Fruit fly (Drosophila melanogaster) whole organism, wandering third instar larva: ENCODE results near the gene CG7320.

Experiments
- Abd-B ChIP-seq: fragments of >200 bp; optimal IDR thresholded peaks from 2 replicates; lab custom pipeline; 2017; ENCODE audit warnings: missing biosample characterization, missing genetic modification characterization
- CG32264 ChIP-seq: fragments of 200-800 bp; sonication (Bioruptor generic); optimal IDR thresholded peaks from 2 replicates; lab custom pipeline; 2016; ENCODE audit warnings: missing biosample characterization, missing genetic modification characterization
- CG9705 ChIP-seq: fragments of 200-800 bp; sonication (Bioruptor generic); optimal IDR thresholded peaks from 2 replicates; lab custom pipeline; 2018; ENCODE audit warnings: missing biosample characterization, mild to moderate bottlenecking, missing genetic modification characterization
- CrebA ChIP-seq: fragments of 200-800 bp; sonication (Bioruptor generic); optimal IDR thresholded peaks from 2 replicates; lab custom pipeline; 2016; ENCODE audit warnings: missing biosample characterization, mild to moderate bottlenecking, missing genetic modification characterization, borderline replicate concordance
- Dfd ChIP-seq: fragments of >200 bp; optimal IDR thresholded peaks from 2 replicates; lab custom pipeline; 2017; ENCODE audit warnings: missing biosample characterization, missing genetic modification characterization
- Dif ChIP-seq: fragments of 200-275, 200-300 bp; sonication (Bioruptor generic); optimal IDR thresholded peaks from 2 replicates; lab custom pipeline; 2018; ENCODE audit warnings: missing biosample characterization, missing genetic modification characterization; ENCODE audit not compliant: partially characterized antibody
- GATAd ChIP-seq: sonication (Bioruptor generic); optimal IDR thresholded peaks from 2 replicates; lab custom pipeline; 2016; ENCODE audit warnings: missing biosample characterization, missing genetic modification characterization
- HLH106 ChIP-seq: fragments of 200-800 bp; optimal IDR thresholded peaks from 3 replicates; lab custom pipeline; 2019; ENCODE audit warnings: missing biosample characterization, mild to moderate bottlenecking, missing genetic modification characterization, moderate library complexity
- Hnf4 ChIP-seq: fragments of 200-800 bp; sonication (Bioruptor generic); optimal IDR thresholded peaks from 2 replicates; lab custom pipeline; 2016; ENCODE audit warnings: missing biosample characterization, mild to moderate bottlenecking, missing genetic modification characterization
- Hr78 ChIP-seq: fragments of >200 bp; optimal IDR thresholded peaks from 2 replicates; lab custom pipeline; 2017; ENCODE audit warnings: missing biosample characterization, missing genetic modification characterization
- Hr83 ChIP-seq: fragments of 200-300 bp; sonication (Bioruptor generic); optimal IDR thresholded peaks from 2 replicates; lab custom pipeline; 2016; ENCODE audit warnings: missing biosample characterization, mild to moderate bottlenecking, missing genetic modification characterization, moderate library complexity; ENCODE audit not compliant: poor library complexity, severe bottlenecking
- Jra ChIP-seq: sonication (Bioruptor generic); optimal IDR thresholded peaks from 2 replicates; lab custom pipeline; 2016; ENCODE audit warnings: missing biosample characterization, missing genetic modification characterization
- Mio ChIP-seq: sonication (Bioruptor generic); optimal IDR thresholded peaks from 2 replicates; lab custom pipeline; 2016; ENCODE audit warnings: missing biosample characterization, missing genetic modification characterization
- Myc ChIP-seq: fragments of >200 bp; optimal IDR thresholded peaks from 2 replicates; lab custom pipeline; 2017
- N ChIP-seq: fragments of >200 bp; optimal IDR thresholded peaks from 2 replicates; lab custom pipeline; 2018; ENCODE audit warnings: missing biosample characterization, missing external identifiers, missing genetic modification characterization
- OdsH ChIP-seq: fragments of 200-800 bp; sonication (Bioruptor generic); optimal IDR thresholded peaks from 2 replicates; lab custom pipeline; 2016; ENCODE audit warnings: missing biosample characterization, mild to moderate bottlenecking, missing genetic modification characterization
- Rel ChIP-seq, 2 experiments: fragments of 200-800 bp; sonication (Bioruptor generic) in 1 of 2; optimal IDR thresholded peaks; 2 replicates in 1 of 2; 3 replicates in 1 of 2; lab custom pipeline; 2016 to 2019; ENCODE audit warnings: mild to moderate bottlenecking in 2 of 2, missing biosample characterization in 2 of 2, missing genetic modification characterization in 2 of 2, moderate library complexity in 1 of 2
- Sp1 ChIP-seq: fragments of 200-800 bp; sonication (Bioruptor generic); optimal IDR thresholded peaks from 3 replicates; lab custom pipeline; 2019; ENCODE audit warnings: missing biosample characterization, mild to moderate bottlenecking, missing genetic modification characterization, moderate library complexity
- Vsx2 ChIP-seq: fragments of 200-300, 225-300 bp; sonication (Bioruptor generic); optimal IDR thresholded peaks from 2 replicates; lab custom pipeline; 2018; ENCODE audit warnings: missing biosample characterization, missing genetic modification characterization; ENCODE audit not compliant: partially characterized antibody
- br ChIP-seq: fragments of 200-800 bp; sonication (Bioruptor generic); optimal IDR thresholded peaks from 2 replicates; lab custom pipeline; 2016; ENCODE audit warnings: missing biosample characterization, missing genetic modification characterization
- brk ChIP-seq: fragments of 200-800 bp; sonication (Bioruptor generic); optimal IDR thresholded peaks from 2 replicates; lab custom pipeline; 2016; ENCODE audit warnings: missing biosample characterization, mild to moderate bottlenecking, missing genetic modification characterization
- dl ChIP-seq, 2 experiments: fragments of 175-275, 200-275 bp in 1 of 2; fragments of 200-275 bp in 1 of 2; sonication (Bioruptor generic); optimal IDR thresholded peaks; lab custom pipeline; 2018; ENCODE audit warnings: mild to moderate bottlenecking in 2 of 2, missing biosample characterization in 2 of 2, missing genetic modification characterization in 2 of 2, moderate library complexity in 2 of 2; ENCODE audit not compliant: partially characterized antibody in 2 of 2, insufficient read depth in 1 of 2
- dmrt93B ChIP-seq: fragments of 200-800 bp; sonication (Bioruptor generic); optimal IDR thresholded peaks from 2 replicates; lab custom pipeline; 2018; ENCODE audit warnings: missing biosample characterization, mild to moderate bottlenecking, missing genetic modification characterization
- dsf ChIP-seq: sonication (Bioruptor generic); optimal IDR thresholded peaks from 2 replicates; lab custom pipeline; 2016; ENCODE audit warnings: missing biosample characterization, missing genetic modification characterization, borderline replicate concordance
- ey ChIP-seq: fragments of 200-800 bp; sonication (Bioruptor generic); optimal IDR thresholded peaks from 2 replicates; lab custom pipeline; 2016; ENCODE audit warnings: missing biosample characterization, missing genetic modification characterization
- foxo ChIP-seq, 2 experiments: fragments of 200-800 bp; sonication (Bioruptor generic); optimal IDR thresholded peaks; 2 replicates in 1 of 2; 3 replicates in 1 of 2; lab custom pipeline; 2016 to 2017; ENCODE audit warnings: missing biosample characterization in 2 of 2, missing genetic modification characterization in 2 of 2
- fru ChIP-seq: fragments of 200-800 bp; sonication (Bioruptor generic); optimal IDR thresholded peaks from 3 replicates; lab custom pipeline; 2016; ENCODE audit warnings: missing biosample characterization, mild to moderate bottlenecking, missing genetic modification characterization
- h ChIP-seq: fragments of 200-800 bp; sonication (Bioruptor generic); optimal IDR thresholded peaks from 3 replicates; lab custom pipeline; 2016; ENCODE audit warnings: missing biosample characterization, mild to moderate bottlenecking, missing genetic modification characterization
- jim ChIP-seq: fragments of 175-275, 200-325 bp; sonication (Bioruptor generic); optimal IDR thresholded peaks from 2 replicates; lab custom pipeline; 2016; ENCODE audit warnings: missing biosample characterization, mild to moderate bottlenecking, missing genetic modification characterization
- lola ChIP-seq: fragments of >200 bp; optimal IDR thresholded peaks from 2 replicates; lab custom pipeline; 2017; ENCODE audit warnings: missing biosample characterization, missing genetic modification characterization
- pan ChIP-seq: fragments of >200 bp; optimal IDR thresholded peaks from 2 replicates; lab custom pipeline; 2017
- psq ChIP-seq: fragments of 200-800 bp; sonication (Bioruptor generic); optimal IDR thresholded peaks from 3 replicates; lab custom pipeline; 2017; ENCODE audit warnings: missing biosample characterization, mild to moderate bottlenecking, missing genetic modification characterization, moderate library complexity
- rgr ChIP-seq: fragments of 200-800 bp; sonication (Bioruptor generic); optimal IDR thresholded peaks from 3 replicates; lab custom pipeline; 2016; ENCODE audit warnings: missing biosample characterization, mild to moderate bottlenecking, missing genetic modification characterization
- sage ChIP-seq: fragments of 200-800 bp; sonication (Bioruptor generic); optimal IDR thresholded peaks from 2 replicates; lab custom pipeline; 2016; ENCODE audit warnings: missing biosample characterization, mild to moderate bottlenecking, missing genetic modification characterization
- sv ChIP-seq: fragments of 200-800 bp; sonication (Bioruptor generic); optimal IDR thresholded peaks from 3 replicates; lab custom pipeline; 2016; ENCODE audit warnings: missing biosample characterization, missing genetic modification characterization
- tai ChIP-seq: sonication (Bioruptor generic); optimal IDR thresholded peaks from 2 replicates; lab custom pipeline; 2016; ENCODE audit warnings: missing biosample characterization, missing genetic modification characterization
- usp ChIP-seq: fragments of >200 bp; optimal IDR thresholded peaks from 2 replicates; lab custom pipeline; 2017; ENCODE audit warnings: missing biosample characterization, missing genetic modification characterization
- woc ChIP-seq: sonication (Bioruptor generic); optimal IDR thresholded peaks from 2 replicates; lab custom pipeline; 2016; ENCODE audit warnings: missing biosample characterization, mild to moderate bottlenecking, missing genetic modification characterization

The CG7320 gene

DNA sequence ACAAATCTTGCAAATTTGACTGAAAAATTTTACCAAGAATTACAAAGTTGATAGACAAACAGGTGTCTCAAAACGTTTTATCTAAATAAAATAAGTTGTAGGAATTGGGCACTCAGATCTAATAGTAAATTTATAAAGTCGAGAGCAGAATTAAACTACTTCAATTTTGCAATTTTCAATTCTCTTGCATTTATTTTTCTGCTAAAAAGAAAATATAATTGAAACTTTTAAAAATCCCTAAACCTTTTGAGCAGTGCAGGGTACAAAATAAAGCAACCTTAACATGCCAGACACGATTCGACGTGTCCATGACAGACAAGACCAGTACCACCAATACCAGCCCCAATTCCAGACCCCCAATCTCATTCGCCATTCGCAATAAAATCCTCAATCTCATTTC is 7.7 kb upstream of the CG7320 start:
- TF ChIP-seq N (GFP tag; lab: Kevin White, UChicago) (no peak), dl (GFP tag; optimal IDR thresholded peaks at IDR 0.05; lab: Kevin White, UChicago; ENCODE audit: insufficient read depth in 1 of 2, partially characterized antibody in 2 of 2) (no peak), GATAd (GFP tag; lab: Kevin White, UChicago) (no peak), h (GFP tag; lab: Kevin White, UChicago) (peak; percentile 59), Rel (GFP tag; optimal IDR thresholded peaks at IDR 0.05; lab: Kevin White, UChicago) (no peak), Rel (tag; optimal IDR thresholded peaks at IDR 0.05; lab: Kevin White, UChicago) (no peak), Abd-B (no peak), woc (GFP tag; lab: Kevin White, UChicago) (no peak), HLH106 (tag; lab: Kevin White, UChicago) (peak; percentile 28), Hr83 (GFP tag; lab: Kevin White, UChicago) (no peak), CrebA (GFP tag; lab: Kevin White, UChicago) (no peak), Sp1 (GFP tag; lab: Kevin White, UChicago) (peak; percentile 24), psq (GFP tag; lab: Kevin White, UChicago) (no peak), dmrt93B (GFP tag; lab: Kevin White, UChicago) (peak; percentile 42), ey (peak; percentile 47), OdsH (peak; percentile 68), CG32264 (GFP tag; lab: Kevin White, UChicago) (no peak), Hnf4 (GFP tag; lab: Kevin White, UChicago) (peak; percentile 15), br (GFP tag; lab: Kevin White, UChicago) (peak; percentile 19), rgr (peak; percentile 40), tai (peak; percentile 62), Vsx2 (GFP tag; lab: Kevin White, UChicago) (no peak), Dif (GFP tag; lab: Kevin White, UChicago) (no peak), CG9705 (GFP tag; lab: Kevin White, UChicago) (no peak), Dfd (GFP tag; lab: Kevin White, UChicago) (peak; percentile 2), fru (GFP tag; lab: Kevin White, UChicago) (peak; percentile 15), lola (GFP tag; lab: Kevin White, UChicago) (no peak), brk (no peak), pan (lab: Kevin White, UChicago) (no peak), dsf (GFP tag; lab: Kevin White, UChicago) (no peak), jim (GFP tag; lab: Kevin White, UChicago) (no peak), foxo (GFP tag; optimal IDR thresholded peaks at IDR 0.05; lab: Kevin White, UChicago) (peak in 1 of 2 experiments; percentile 42)

DNA sequence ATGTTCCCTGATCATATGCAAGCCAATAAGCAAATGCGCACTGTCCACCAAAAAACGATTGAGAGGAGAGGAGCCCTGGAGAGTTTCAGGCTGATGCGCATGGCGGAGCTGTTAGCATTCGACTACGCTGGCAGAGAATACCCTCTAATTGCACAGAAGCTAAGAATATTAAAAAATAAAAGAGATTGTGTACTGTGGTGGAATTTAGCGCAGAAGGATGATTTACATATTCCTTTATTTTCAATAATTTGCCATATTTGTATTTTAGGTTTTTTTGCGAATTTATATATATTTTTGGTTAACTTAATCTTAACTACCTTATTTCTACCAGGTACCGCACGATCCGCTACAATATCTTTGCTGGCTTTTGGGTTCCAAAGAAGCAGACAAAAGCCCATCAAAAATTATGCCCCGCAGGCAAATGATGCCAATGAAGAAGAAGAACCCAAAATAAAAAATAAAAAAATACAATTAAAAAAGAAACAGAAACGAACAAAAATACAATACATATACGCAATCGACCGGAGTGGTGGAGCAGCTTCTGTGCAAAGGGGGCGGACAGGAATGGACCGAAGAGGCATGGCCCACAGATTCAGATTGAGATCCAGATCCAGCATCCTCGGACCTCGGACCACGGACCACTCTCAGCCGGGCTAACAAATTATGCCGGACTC is 6.8 kb upstream of the CG7320 start:
- TF ChIP-seq CG9705 (GFP tag; lab: Kevin White, UChicago) (peak; percentile 80), Sp1 (GFP tag; lab: Kevin White, UChicago) (peak; percentile 90), Dfd (GFP tag; lab: Kevin White, UChicago) (peak; percentile 45), HLH106 (tag; lab: Kevin White, UChicago) (peak; percentile 93), sage (GFP tag; lab: Kevin White, UChicago) (peak; percentile 82), woc (GFP tag; lab: Kevin White, UChicago) (peak; percentile 82), foxo (GFP tag; optimal IDR thresholded peaks at IDR 0.05; lab: Kevin White, UChicago) (peak in 1 of 2 experiments; percentile 92), OdsH (peak; percentile 94), fru (GFP tag; lab: Kevin White, UChicago) (peak; percentile 93), dsf (GFP tag; lab: Kevin White, UChicago) (peak; percentile 75), Myc (lab: Kevin White, UChicago) (peak; percentile 17), Hr78 (GFP tag; lab: Kevin White, UChicago) (no peak), rgr (peak; percentile 94), CrebA (GFP tag; lab: Kevin White, UChicago) (no peak), jim (GFP tag; lab: Kevin White, UChicago) (peak; percentile 15), N (GFP tag; lab: Kevin White, UChicago) (no peak), GATAd (GFP tag; lab: Kevin White, UChicago) (peak; percentile 48), dl (GFP tag; optimal IDR thresholded peaks at IDR 0.05; lab: Kevin White, UChicago; ENCODE audit: insufficient read depth in 1 of 2, partially characterized antibody in 2 of 2) (no peak), pan (lab: Kevin White, UChicago) (peak; percentile 13), Mio (no peak), Abd-B (no peak), dmrt93B (GFP tag; lab: Kevin White, UChicago) (peak; percentile 91), Hr83 (GFP tag; lab: Kevin White, UChicago) (no peak), CG32264 (GFP tag; lab: Kevin White, UChicago) (peak; percentile 69), br (GFP tag; lab: Kevin White, UChicago) (peak; percentile 88), Hnf4 (GFP tag; lab: Kevin White, UChicago) (peak; percentile 74), Rel (GFP tag; optimal IDR thresholded peaks at IDR 0.05; lab: Kevin White, UChicago) (peak; percentile 50), Rel (tag; optimal IDR thresholded peaks at IDR 0.05; lab: Kevin White, UChicago) (peak; percentile 48), Vsx2 (GFP tag; lab: Kevin White, UChicago) (peak; percentile 52), Dif (GFP tag; lab: Kevin White, UChicago) (peak; percentile 57), ey (peak; percentile 94), h (GFP tag; lab: Kevin White, UChicago) (peak; percentile 95), sv (GFP tag; lab: Kevin White, UChicago) (no peak), tai (peak; percentile 67), lola (GFP tag; lab: Kevin White, UChicago) (no peak), Jra (GFP tag; lab: Kevin White, UChicago) (peak; percentile 10), brk (peak; percentile 56), psq (GFP tag; lab: Kevin White, UChicago) (peak; percentile 83), usp (no peak)
